Fruit fly (Drosophila melanogaster) whole organism, prepupa: Measurements from ENCODE around the gene Cyp12a5.

Experiments used
- Blimp-1 ChIP-seq: fragments of 200-800 bp; sonication (Bioruptor generic); optimal IDR thresholded peaks from 3 replicates; lab custom pipeline; 2017; ENCODE audit warnings: missing biosample characterization, missing genetic modification characterization, mild to moderate bottlenecking, moderate library complexity, missing genetic modification reagents
- CG10631 ChIP-seq: fragments of 200-800 bp; sonication (Bioruptor generic); optimal IDR thresholded peaks from 2 replicates; lab custom pipeline; 2016; ENCODE audit warnings: missing biosample characterization, missing genetic modification characterization
- CG10669 ChIP-seq: fragments of 200-800 bp; sonication (Bioruptor generic); optimal IDR thresholded peaks from 3 replicates; lab custom pipeline; 2018; ENCODE audit warnings: missing biosample characterization, mild to moderate bottlenecking, missing genetic modification characterization, moderate library complexity
- CG11762 ChIP-seq: fragments of 200-800 bp; sonication (Bioruptor generic); optimal IDR thresholded peaks from 3 replicates; lab custom pipeline; 2016; ENCODE audit warnings: missing biosample characterization, missing genetic modification characterization; ENCODE audit not compliant: insufficient read depth
- CG11902 ChIP-seq: fragments of 200-800 bp; sonication (Bioruptor generic); optimal IDR thresholded peaks from 3 replicates; lab custom pipeline; 2016; ENCODE audit warnings: missing biosample characterization, missing genetic modification characterization
- CG1621 ChIP-seq: fragments of 200-800 bp; sonication (Bioruptor generic); optimal IDR thresholded peaks from 3 replicates; lab custom pipeline; 2018; ENCODE audit warnings: missing biosample characterization, mild to moderate bottlenecking, missing genetic modification characterization
- CG4318 ChIP-seq: fragments of 200-800 bp; sonication (Bioruptor generic); optimal IDR thresholded peaks from 3 replicates; lab custom pipeline; 2017; ENCODE audit warnings: missing biosample characterization, mild to moderate bottlenecking, missing genetic modification characterization
- CG6276 ChIP-seq: fragments of 200-800 bp; sonication (Bioruptor generic); optimal IDR thresholded peaks from 2 replicates; lab custom pipeline; 2017; ENCODE audit warnings: missing biosample characterization, mild to moderate bottlenecking, missing genetic modification characterization
- CG7368 ChIP-seq: fragments of 200-800 bp; sonication (Bioruptor generic); optimal IDR thresholded peaks from 3 replicates; lab custom pipeline; 2016; ENCODE audit warnings: missing biosample characterization, missing genetic modification characterization
- CG8632 ChIP-seq: fragments of 200-800 bp; sonication (Bioruptor generic); optimal IDR thresholded peaks from 3 replicates; lab custom pipeline; 2016; ENCODE audit warnings: missing biosample characterization, missing genetic modification characterization
- CG9139 ChIP-seq: fragments of 200-800 bp; sonication (Bioruptor generic); optimal IDR thresholded peaks from 3 replicates; lab custom pipeline; 2017; ENCODE audit warnings: missing biosample characterization, mild to moderate bottlenecking, missing genetic modification characterization
- Eip75B ChIP-seq: fragments of 200-800 bp; sonication (Bioruptor generic); optimal IDR thresholded peaks from 3 replicates; lab custom pipeline; 2016; ENCODE audit warnings: missing biosample characterization, missing genetic modification characterization
- Eip78C ChIP-seq: fragments of 200-800 bp; sonication (Bioruptor generic); peaks from one replicate; lab custom pipeline; 2016; ENCODE audit warnings: missing biosample characterization, missing genetic modification characterization
- Eip93F ChIP-seq: fragments of 200-800 bp; sonication (Bioruptor generic); optimal IDR thresholded peaks from 2 replicates; lab custom pipeline; 2016; ENCODE audit warnings: missing biosample characterization, mild to moderate bottlenecking, missing genetic modification characterization
- Ets21C ChIP-seq: fragments of 200-800 bp; sonication (Bioruptor generic); optimal IDR thresholded peaks from 3 replicates; lab custom pipeline; 2016; ENCODE audit warnings: missing biosample characterization, missing genetic modification characterization
- Ets96B ChIP-seq: fragments of 200-800 bp; optimal IDR thresholded peaks from 2 replicates; lab custom pipeline; 2019; ENCODE audit warnings: missing biosample characterization, mild to moderate bottlenecking, missing genetic modification characterization, moderate library complexity
- Gug ChIP-seq: fragments of 200-800 bp; sonication (Bioruptor generic); IDR thresholded peaks from 2 replicates; pipeline ENCODE4 v1.3.6; 2022; ENCODE audit warnings: missing biosample characterization, missing genetic modification characterization
- Lpt ChIP-seq: fragments of 200-800 bp; sonication (Bioruptor generic); optimal IDR thresholded peaks from 3 replicates; lab custom pipeline; 2016; ENCODE audit warnings: missing biosample characterization, missing genetic modification characterization
- Met ChIP-seq: fragments of 200-800 bp; sonication (Bioruptor generic); optimal IDR thresholded peaks from 3 replicates; lab custom pipeline; 2016; ENCODE audit warnings: missing biosample characterization, missing genetic modification characterization
- OdsH ChIP-seq: fragments of 200-800 bp; sonication (Bioruptor generic); optimal IDR thresholded peaks from 3 replicates; lab custom pipeline; 2016; ENCODE audit warnings: missing biosample characterization, missing genetic modification characterization
- Sox14 ChIP-seq: fragments of 200-800 bp; sonication (Bioruptor generic); optimal IDR thresholded peaks from 3 replicates; lab custom pipeline; 2016; ENCODE audit warnings: missing biosample characterization, missing genetic modification characterization
- Sox15 ChIP-seq: fragments of 200-800 bp; sonication (Bioruptor generic); optimal IDR thresholded peaks from 3 replicates; lab custom pipeline; 2016; ENCODE audit warnings: missing biosample characterization, missing genetic modification characterization
- cyc ChIP-seq: fragments of 200-800 bp; sonication (Bioruptor generic); optimal IDR thresholded peaks from 3 replicates; lab custom pipeline; 2016; ENCODE audit warnings: missing biosample characterization, missing genetic modification characterization
- dac ChIP-seq: fragments of 200-800 bp; sonication (Bioruptor generic); optimal IDR thresholded peaks from 2 replicates; lab custom pipeline; 2017; ENCODE audit warnings: missing biosample characterization, mild to moderate bottlenecking, missing genetic modification characterization
- dsx ChIP-seq: fragments of 200-800 bp; optimal IDR thresholded peaks from 3 replicates; lab custom pipeline; 2019; ENCODE audit warnings: missing biosample characterization, mild to moderate bottlenecking, missing genetic modification characterization, moderate library complexity; ENCODE audit not compliant: poor library complexity, severe bottlenecking
- eg ChIP-seq: fragments of 200-800 bp; sonication (Bioruptor generic); IDR thresholded peaks from 3 replicates; pipeline ENCODE4 v1.3.6; 2022; ENCODE audit warnings: missing biosample characterization, missing genetic modification characterization
- fd59A ChIP-seq: fragments of 200-800 bp; sonication (Bioruptor generic); optimal IDR thresholded peaks from 2 replicates; lab custom pipeline; 2017; ENCODE audit warnings: missing biosample characterization, mild to moderate bottlenecking, missing genetic modification characterization, missing genetic modification reagents
- fd85E ChIP-seq: fragments of 200-800 bp; sonication (Bioruptor generic); optimal IDR thresholded peaks from 3 replicates; lab custom pipeline; 2016; ENCODE audit warnings: missing biosample characterization, missing genetic modification characterization
- fkh ChIP-seq: fragments of 200-800 bp; sonication (Bioruptor generic); optimal IDR thresholded peaks from 3 replicates; lab custom pipeline; 2017; ENCODE audit warnings: missing biosample characterization, mild to moderate bottlenecking, missing genetic modification characterization, moderate library complexity
- salr ChIP-seq, 2 experiments: fragments of 200-800 bp; sonication (Bioruptor generic); optimal IDR thresholded peaks; 3 replicates each; lab custom pipeline; 2016 to 2018; ENCODE audit warnings: missing biosample characterization in 2 of 2, missing genetic modification characterization in 2 of 2, mild to moderate bottlenecking in 1 of 2
- vri ChIP-seq: fragments of 200-800 bp; sonication (Bioruptor generic); optimal IDR thresholded peaks from 3 replicates; lab custom pipeline; 2016; ENCODE audit warnings: missing biosample characterization, mild to moderate bottlenecking, missing genetic modification characterization

Cyp12a5 gene

DNA sequence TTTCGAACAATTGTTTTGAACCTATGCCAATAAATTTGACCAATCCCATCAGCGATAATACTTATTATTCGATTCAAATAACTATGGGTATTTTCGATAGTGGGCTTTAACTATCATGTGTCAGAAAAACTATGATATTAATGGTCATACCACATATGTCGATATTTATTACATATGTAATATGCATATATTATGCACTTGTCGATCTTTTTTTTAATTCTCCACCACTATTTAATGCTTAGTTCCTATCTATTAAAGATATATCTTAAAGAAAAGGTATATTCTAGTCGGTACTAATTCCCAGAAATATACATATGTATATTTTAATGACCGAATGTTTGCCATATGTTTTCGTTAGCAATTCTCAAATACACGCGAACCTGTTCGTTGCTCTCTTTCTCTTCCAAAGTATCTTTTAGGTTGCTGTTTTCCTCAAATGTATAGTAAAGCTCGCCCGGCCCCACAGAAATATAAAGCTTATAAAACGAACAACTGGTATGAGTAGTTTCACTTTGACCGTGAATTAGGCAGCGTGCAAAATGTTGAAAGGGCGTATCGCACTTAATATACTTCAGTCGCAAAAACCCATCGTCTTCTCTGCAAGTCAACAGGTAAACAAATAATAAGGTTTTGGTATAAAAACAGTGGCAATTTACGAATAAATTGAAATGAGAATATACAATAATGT is at the start of gene Cyp12a5:
Gene Cyp12a5 (plus strand): TSS at position 503 of the 688 bp plus-strand sequence.
- TF ChIP-seq Eip93F (GFP tag; lab: Kevin White, UChicago) = no peak
- TF ChIP-seq Eip78C = no peak
- no peak for TF ChIP-seq Blimp-1 (GFP tag; lab: Kevin White, UChicago)
- no peak for TF ChIP-seq CG10669 (GFP tag; lab: Kevin White, UChicago)
- no peak for TF ChIP-seq dac
- no peak for TF ChIP-seq CG10631 (GFP tag; lab: Kevin White, UChicago)
- TF ChIP-seq CG6276 (GFP tag; lab: Kevin White, UChicago) = no peak
- TF ChIP-seq Ets21C (GFP tag; lab: Kevin White, UChicago) = no peak
- no peak for TF ChIP-seq Lpt (GFP tag; lab: Kevin White, UChicago)
- no peak for TF ChIP-seq CG11902
- TF ChIP-seq Sox15 (GFP tag; lab: Kevin White, UChicago) = no peak
- no peak for TF ChIP-seq Ets96B (tag; lab: Kevin White, UChicago)

DNA sequence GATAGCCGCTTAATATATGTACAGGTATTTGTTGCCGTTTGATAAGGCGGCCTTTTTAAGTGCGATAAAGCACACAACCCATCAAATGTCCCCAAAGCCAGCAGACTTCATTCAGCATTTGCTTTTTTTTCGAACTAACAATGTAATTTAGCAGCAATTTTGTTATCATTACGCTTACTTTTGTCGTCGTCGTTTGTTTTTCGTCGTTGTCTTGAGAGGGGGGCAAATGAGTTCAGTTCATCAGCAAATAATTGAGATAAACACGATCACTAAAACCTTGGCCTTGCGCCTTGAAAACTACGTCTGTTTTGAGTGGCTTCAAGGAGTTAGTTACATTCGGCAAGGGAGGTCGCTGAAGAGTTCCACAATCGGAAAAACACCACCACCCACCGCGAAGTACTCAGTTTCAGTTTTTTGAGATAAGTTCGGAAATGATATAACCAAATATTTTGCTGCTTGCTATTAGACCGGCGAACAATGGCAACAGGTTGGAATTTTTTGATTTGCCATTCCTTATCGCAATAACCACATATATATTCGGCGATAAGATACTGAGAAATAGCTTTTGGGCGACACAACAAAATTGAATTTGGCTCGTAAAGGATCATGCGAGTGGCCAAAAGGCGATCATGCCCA is 43.4 kb upstream of the Cyp12a5 start:
- TF ChIP-seq OdsH (GFP tag; lab: Kevin White, UChicago) (no peak), CG11762 (GFP tag; lab: Kevin White, UChicago) (no peak), CG4318 (GFP tag; lab: Kevin White, UChicago) (no peak), cyc (GFP tag; lab: Kevin White, UChicago) (no peak), fd59A (no peak), vri (GFP tag; lab: Kevin White, UChicago) (peak; percentile 94), Gug (GFP tag; lab: Robert Waterston, UW) (no peak)

DNA sequence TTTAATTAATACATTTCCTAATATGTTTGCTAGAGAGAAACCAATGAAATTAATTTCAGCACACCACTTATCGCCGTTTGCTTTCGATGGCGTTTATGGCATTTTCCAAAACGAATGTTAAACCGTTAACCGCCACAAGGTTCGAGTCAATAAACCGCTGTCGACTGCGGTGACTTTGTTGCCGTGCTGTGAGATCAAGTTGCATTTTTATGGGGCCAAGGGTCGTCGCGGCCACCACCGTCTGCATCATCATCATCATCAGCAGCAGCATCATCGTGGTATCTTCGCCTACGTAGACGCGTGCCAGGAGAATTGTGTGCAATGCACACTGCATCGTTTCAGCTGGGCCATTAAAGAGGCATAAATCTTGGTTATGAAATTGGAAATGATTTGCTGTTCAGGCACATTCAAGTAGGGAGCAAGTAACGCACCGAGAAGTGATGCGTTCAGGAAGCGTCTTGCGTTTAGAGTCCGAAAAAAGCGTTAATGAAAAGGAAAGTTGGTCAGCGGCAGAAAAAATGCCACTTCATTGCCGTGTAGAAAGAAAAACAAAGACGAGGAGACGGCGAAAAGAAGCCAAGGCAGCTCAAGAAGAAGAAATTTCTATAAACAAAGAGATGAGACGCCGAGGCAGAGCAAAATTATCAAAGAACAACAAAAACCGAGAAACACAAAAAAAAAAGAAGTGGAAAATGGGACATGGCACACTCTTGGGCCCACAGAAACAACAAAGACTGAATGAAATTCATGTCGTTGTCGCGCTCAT is 41.3 kb upstream of the Cyp12a5 start:
- TF ChIP-seq CG8632 (GFP tag; lab: Kevin White, UChicago) = no peak
- TF ChIP-seq Gug (GFP tag; lab: Robert Waterston, UW) = no peak
- TF ChIP-seq Eip75B (GFP tag; lab: Kevin White, UChicago) = no peak
- TF ChIP-seq salr (GFP tag; optimal IDR thresholded peaks at IDR 0.05; lab: Kevin White, UChicago) = no peak
- no peak for TF ChIP-seq Eip78C
- TF ChIP-seq eg (GFP tag; lab: Robert Waterston, UW) = no peak
- TF ChIP-seq CG6276 (GFP tag; lab: Kevin White, UChicago) = no peak
- peak; percentile 50 for TF ChIP-seq Sox14 (GFP tag; lab: Kevin White, UChicago)
- no peak for TF ChIP-seq fd85E
- TF ChIP-seq dsx (GFP tag; lab: Kevin White, UChicago) = peak; percentile 80
- no peak for TF ChIP-seq Met (GFP tag; lab: Kevin White, UChicago)

DNA sequence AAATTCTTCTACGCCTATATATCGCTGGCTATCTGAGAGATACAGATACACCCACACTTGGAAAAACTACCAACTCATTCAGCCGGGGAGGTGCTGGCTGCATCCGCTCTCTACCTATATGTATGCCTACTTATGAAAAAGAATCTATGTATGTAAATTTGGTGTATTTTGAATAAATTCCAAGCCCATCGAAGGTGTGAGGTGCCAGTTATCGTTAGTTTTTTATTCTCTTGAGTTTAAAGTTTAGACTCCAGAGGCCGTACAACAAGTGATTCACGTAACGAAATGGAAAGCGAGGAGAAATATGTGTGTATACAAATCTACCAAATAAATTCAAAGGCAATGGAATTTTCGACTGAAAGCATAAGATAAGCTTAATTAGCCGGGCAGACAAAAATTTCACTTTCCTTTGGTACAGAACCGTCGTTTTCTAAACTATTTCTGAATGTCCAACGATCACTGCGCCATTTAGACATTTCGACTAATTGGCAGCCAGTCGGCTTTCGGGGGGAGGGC is 40.6 kb upstream of the Cyp12a5 start:
- TF ChIP-seq CG11902 (no peak), CG7368 (GFP tag; lab: Kevin White, UChicago) (no peak), CG8632 (GFP tag; lab: Kevin White, UChicago) (no peak), Gug (GFP tag; lab: Robert Waterston, UW) (no peak), CG11762 (GFP tag; lab: Kevin White, UChicago) (no peak), CG1621 (tag; lab: Kevin White, UChicago) (no peak), CG9139 (GFP tag; lab: Kevin White, UChicago) (no peak), fkh (no peak)
- TF ChIP-seq, all 60 proteins: peak for 0
